Worm (Caenorhabditis elegans) whole organism, L3 larva: ENCODE measurements around the gene dolk-1.

ENCODE experiments used
- elt-3 ChIP-seq, 3 experiments: fragments of 150-350 bp in 1 of 3; sonication (generic microtip) in 2 of 3; optimal IDR thresholded peaks; 2 replicates in 2 of 3; 4 replicates in 1 of 3; lab custom pipeline; 2014 to 2017; ENCODE audit warnings: missing biosample characterization in 3 of 3, missing genetic modification characterization in 3 of 3
- mdl-1 ChIP-seq: fragments of 150-350 bp; optimal IDR thresholded peaks from 2 replicates; lab custom pipeline; 2014; ENCODE audit warnings: missing biosample characterization, missing genetic modification characterization
- pha-4 ChIP-seq: fragments of 150-350 bp; optimal IDR thresholded peaks from 2 replicates; lab custom pipeline; 2014; ENCODE audit warnings: missing biosample characterization, missing genetic modification reagents, missing genetic modification characterization
- unc-62 ChIP-seq: fragments of 150-350 bp; sonication (generic microtip); optimal IDR thresholded peaks from 4 replicates; lab custom pipeline; 2014; ENCODE audit warnings: missing biosample characterization, missing genetic modification reagents, missing genetic modification characterization
- zag-1 ChIP-seq: fragments of 150-350 bp; optimal IDR thresholded peaks from 2 replicates; lab custom pipeline; 2014; ENCODE audit warnings: missing biosample characterization, missing genetic modification characterization

DNA sequence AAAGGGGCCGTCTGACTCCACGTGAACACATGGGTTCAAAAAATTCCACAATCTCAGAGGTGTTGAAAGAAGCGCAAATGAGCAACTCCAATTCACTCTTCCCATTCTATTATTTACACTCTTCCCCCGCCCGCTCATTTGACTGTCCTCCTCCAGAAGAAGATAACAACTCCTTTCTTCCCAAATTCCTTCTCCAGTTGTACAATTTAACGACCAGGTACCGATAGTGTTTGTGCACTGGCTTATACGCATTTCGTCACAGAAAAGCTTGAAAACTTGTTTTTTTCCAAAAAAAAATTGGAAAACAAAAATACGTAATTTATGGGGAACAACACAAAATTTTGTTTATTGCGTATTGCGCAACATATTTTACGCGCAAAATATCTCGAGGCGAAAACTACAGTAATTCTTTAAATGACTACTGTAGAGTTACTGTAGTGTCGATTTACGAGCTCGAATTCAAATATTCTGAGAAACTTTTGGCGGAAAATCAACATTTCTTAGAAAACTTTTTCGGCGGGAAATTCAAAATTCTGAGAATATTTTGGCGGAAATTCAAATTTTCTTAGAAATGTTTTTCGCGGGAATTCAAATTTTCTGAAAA, 15.9 kb upstream of the dolk-1 start:
- TF ChIP-seq pha-4 (tag; lab: Kevin White, UChicago), result peak; percentile 37
- no peak for TF ChIP-seq zag-1 (tag; lab: Kevin White, UChicago)
- TF ChIP-seq elt-3 (tag; optimal IDR thresholded peaks at IDR 0.05; lab: Kevin White, UChicago), result no peak
- no peak for TF ChIP-seq mdl-1 (tag; lab: Kevin White, UChicago)
- TF ChIP-seq unc-62, result no peak
